Fruit fly (Drosophila melanogaster): ENCODE measurements around the gene Rab7.

DNA sequence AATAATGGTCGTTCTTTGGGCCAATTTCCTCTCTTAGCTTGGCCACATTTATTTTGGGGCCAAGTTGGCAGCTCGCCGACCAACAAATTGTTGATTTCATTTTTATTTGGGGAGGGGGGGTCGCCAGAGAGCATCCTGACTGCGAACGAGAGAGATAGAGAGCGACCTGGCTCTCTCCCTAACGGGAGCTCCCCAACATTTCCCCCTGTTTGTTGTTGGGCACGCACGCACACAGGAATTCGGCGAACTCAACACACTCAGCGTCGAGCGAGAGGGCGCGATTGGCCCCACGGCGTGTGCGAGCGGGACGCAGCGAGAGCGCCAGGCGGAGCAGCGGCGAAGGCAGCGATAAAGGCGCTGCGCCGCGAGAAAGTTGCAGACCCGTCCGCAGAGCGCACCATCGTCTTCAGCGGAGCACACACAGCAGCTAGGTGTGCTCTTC lies 30.0 kb upstream of the Rab7 start, which contains the start of gene CG31140:
- TF ChIP-seq usp (GFP tag; optimal IDR thresholded peaks at IDR 0.05), result no peak
- TF ChIP-seq pan (optimal IDR thresholded peaks at IDR 0.05), result no peak
- TF ChIP-seq psq (optimal IDR thresholded peaks at IDR 0.05), result no peak
